Fruit fly (Drosophila melanogaster) whole organism, wandering third instar larva: Measurements from ENCODE around the gene Cad96Ca.

Experiments used
- Hr83 ChIP-seq: fragments of 200-300 bp; sonication (Bioruptor generic); optimal IDR thresholded peaks from 2 replicates; lab custom pipeline; 2016; ENCODE audit warnings: missing biosample characterization, mild to moderate bottlenecking, missing genetic modification characterization, moderate library complexity; ENCODE audit not compliant: poor library complexity, severe bottlenecking
- Myc ChIP-seq: fragments of >200 bp; optimal IDR thresholded peaks from 2 replicates; lab custom pipeline; 2017
- brk ChIP-seq: fragments of 200-800 bp; sonication (Bioruptor generic); optimal IDR thresholded peaks from 2 replicates; lab custom pipeline; 2016; ENCODE audit warnings: missing biosample characterization, mild to moderate bottlenecking, missing genetic modification characterization
- foxo ChIP-seq, 2 experiments: fragments of 200-800 bp; sonication (Bioruptor generic); optimal IDR thresholded peaks; 2 replicates in 1 of 2; 3 replicates in 1 of 2; lab custom pipeline; 2016 to 2017; ENCODE audit warnings: missing biosample characterization in 2 of 2, missing genetic modification characterization in 2 of 2
- lola ChIP-seq: fragments of >200 bp; optimal IDR thresholded peaks from 2 replicates; lab custom pipeline; 2017; ENCODE audit warnings: missing biosample characterization, missing genetic modification characterization
- psq ChIP-seq: fragments of 200-800 bp; sonication (Bioruptor generic); optimal IDR thresholded peaks from 3 replicates; lab custom pipeline; 2017; ENCODE audit warnings: missing biosample characterization, mild to moderate bottlenecking, missing genetic modification characterization, moderate library complexity
- sv ChIP-seq: fragments of 200-800 bp; sonication (Bioruptor generic); optimal IDR thresholded peaks from 3 replicates; lab custom pipeline; 2016; ENCODE audit warnings: missing biosample characterization, missing genetic modification characterization
- usp ChIP-seq: fragments of >200 bp; optimal IDR thresholded peaks from 2 replicates; lab custom pipeline; 2017; ENCODE audit warnings: missing biosample characterization, missing genetic modification characterization

dm6 chr3R:25205413-25205977 lies 2.6 kb downstream of the Cad96Ca start:
- no peak for TF ChIP-seq psq (GFP tag; lab: Kevin White, UChicago)
- TF ChIP-seq sv, result no peak
- TF ChIP-seq Hr83 (GFP tag; lab: Kevin White, UChicago), result no peak
- TF ChIP-seq foxo (GFP tag; optimal IDR thresholded peaks at IDR 0.05; lab: Kevin White, UChicago), result no peak
- TF ChIP-seq brk (GFP tag; lab: Kevin White, UChicago), result peak; percentile 2
- no peak for TF ChIP-seq lola (GFP tag; lab: Kevin White, UChicago)
- TF ChIP-seq usp (GFP tag; lab: Kevin White, UChicago), result no peak
- TF ChIP-seq Myc (lab: Kevin White, UChicago), result no peak
